Fruit fly (Drosophila melanogaster): ENCODE results near the gene CG8036.

DNA sequence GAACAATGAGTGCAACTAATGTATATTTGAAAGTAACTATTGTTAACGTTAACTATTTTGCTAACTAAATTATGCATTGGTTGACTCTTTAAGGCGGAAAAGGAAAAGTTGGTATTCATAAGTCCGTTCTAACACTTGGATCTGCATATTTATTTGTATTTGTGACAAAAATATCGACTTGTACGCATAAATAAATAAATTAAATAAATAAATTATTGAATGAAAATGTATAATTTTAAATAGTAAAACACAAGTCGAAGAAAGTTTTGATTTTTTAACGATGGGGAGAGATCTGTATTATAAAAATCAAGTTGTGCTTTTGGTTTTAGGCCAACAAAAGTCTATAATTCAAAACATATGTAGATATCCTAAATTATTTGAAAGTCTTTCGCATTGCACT, at the start of gene CG8036:
- TF ChIP-seq Hr96 (GFP tag; optimal IDR thresholded peaks at IDR 0.05) (no peak), Mnt (GFP tag; optimal IDR thresholded peaks at IDR 0.05) (no peak), CG1620 (GFP tag; optimal IDR thresholded peaks at IDR 0.05) (no peak), CG14711 (tag; optimal IDR thresholded peaks at IDR 0.05) (no peak), Clk (GFP tag; optimal IDR thresholded peaks at IDR 0.05) (no peak), pad (GFP tag; optimal IDR thresholded peaks at IDR 0.05) (no peak), tj (GFP tag; optimal IDR thresholded peaks at IDR 0.05) (no peak), ovo (GFP tag; optimal IDR thresholded peaks at IDR 0.05) (no peak), bab1 (GFP tag; optimal IDR thresholded peaks at IDR 0.05) (no peak), CG33017 (tag; optimal IDR thresholded peaks at IDR 0.05) (no peak)

Data from whole organism, adult.